Worm (Caenorhabditis elegans) whole organism, late embryonic: ENCODE measurements around the gene K09F6.13.

Experiments
- ceh-19 ChIP-seq: fragments of 200-800 bp; sonication (Bioruptor generic); optimal IDR thresholded peaks from 2 replicates; lab custom pipeline; 2018; ENCODE audit warnings: mild to moderate bottlenecking, missing genetic modification characterization, missing compliant biosample characterization
- ceh-45 ChIP-seq: fragments of 200-800 bp; sonication (Bioruptor generic); IDR thresholded peaks from 2 replicates; pipeline ENCODE4 v1.3.6; 2022; ENCODE audit warnings: missing genetic modification reagents, missing genetic modification characterization, missing compliant biosample characterization
- dmd-4 ChIP-seq: sonication (generic microtip); optimal IDR thresholded peaks from 2 replicates; lab custom pipeline; 2016; ENCODE audit warnings: borderline replicate concordance, missing genetic modification characterization, missing compliant biosample characterization
- dve-1 ChIP-seq: sonication (generic microtip); optimal IDR thresholded peaks from 2 replicates; lab custom pipeline; 2017; ENCODE audit warnings: antibody characterized with exemption, mild to moderate bottlenecking, missing genetic modification characterization, missing compliant biosample characterization
- fkh-6 ChIP-seq: sonication (generic microtip); optimal IDR thresholded peaks from 2 replicates; lab custom pipeline; 2016; ENCODE audit warnings: missing genetic modification characterization, missing compliant biosample characterization
- lin-11 ChIP-seq: fragments of 200-800 bp; sonication (Bioruptor generic); optimal IDR thresholded peaks from 2 replicates; lab custom pipeline; 2018; ENCODE audit warnings: mild to moderate bottlenecking, missing genetic modification characterization, missing compliant biosample characterization
- pha-2 ChIP-seq: sonication (generic microtip); optimal IDR thresholded peaks from 2 replicates; lab custom pipeline; 2017; ENCODE audit warnings: mild to moderate bottlenecking, missing genetic modification characterization, missing compliant biosample characterization
- rnt-1 ChIP-seq: sonication (generic microtip); optimal IDR thresholded peaks from 2 replicates; lab custom pipeline; 2016; ENCODE audit warnings: missing genetic modification characterization, missing compliant biosample characterization
- syd-9 ChIP-seq: sonication (generic microtip); optimal IDR thresholded peaks from 2 replicates; lab custom pipeline; 2016; ENCODE audit warnings: mild to moderate bottlenecking, missing genetic modification characterization, moderate library complexity, missing compliant biosample characterization

The K09F6.13 gene

ce11 chrII:2335572-2335971 lies 46.7 kb downstream of the K09F6.13 start, which contains the start of gene F43C11.7:
Gene F43C11.7 (plus strand): TSS chrII:2335897.
- TF ChIP-seq ceh-45 (GFP tag; lab: Robert Waterston, UW): no peak
- TF ChIP-seq dmd-4: no peak
- no peak for TF ChIP-seq syd-9
- TF ChIP-seq rnt-1: no peak
- TF ChIP-seq ceh-19 (GFP tag; lab: Kevin White, UChicago): no peak
- no peak for TF ChIP-seq pha-2
- no peak for TF ChIP-seq fkh-6 (tag; lab: Kevin White, UChicago)
- TF ChIP-seq lin-11 (tag; lab: Kevin White, UChicago): no peak

- peak; percentile 60 for TF ChIP-seq dve-1 (tag; lab: Kevin White, UChicago)
- no peak for TF ChIP-seq lin-11 (tag; lab: Kevin White, UChicago)
These were observed 47.3 kb downstream of the K09F6.13 start for ce11 chrII:2336177-2336576.
